Worm (Caenorhabditis elegans) whole organism, mixed stage, embryonic: Measurements from ENCODE around the gene srsx-31.

ENCODE experiments used
- M03D4.4 ChIP-seq: sonication (generic microtip); optimal IDR thresholded peaks from 2 replicates; lab custom pipeline; 2017; ENCODE audit warnings: mild to moderate bottlenecking, missing genetic modification characterization, missing compliant biosample characterization
- ceh-83 ChIP-seq: fragments of 200-800 bp; sonication (Bioruptor generic); optimal IDR thresholded peaks from 2 replicates; lab custom pipeline; 2018; ENCODE audit warnings: mild to moderate bottlenecking, missing genetic modification characterization, missing compliant biosample characterization
- ces-1 ChIP-seq: fragments of 150-350 bp; optimal IDR thresholded peaks from 2 replicates; lab custom pipeline; 2014; ENCODE audit warnings: missing biosample characterization, missing genetic modification reagents, missing genetic modification characterization
- elt-3 ChIP-seq: fragments of 150-350 bp; optimal IDR thresholded peaks from 2 replicates; lab custom pipeline; 2014; ENCODE audit warnings: missing biosample characterization, missing genetic modification characterization
- lsy-2 ChIP-seq: fragments of 150-350 bp; optimal IDR thresholded peaks from 2 replicates; lab custom pipeline; 2014; ENCODE audit warnings: missing biosample characterization, missing genetic modification characterization
- nhr-237 ChIP-seq: fragments of 150-350 bp; optimal IDR thresholded peaks from 2 replicates; lab custom pipeline; 2014; ENCODE audit warnings: missing biosample characterization, missing genetic modification characterization
- snpc-4 ChIP-seq: fragments of 150-350 bp; optimal IDR thresholded peaks from 2 replicates; lab custom pipeline; 2014; ENCODE audit warnings: missing biosample characterization, missing genetic modification characterization
- ztf-11 ChIP-seq: fragments of 150-350 bp; optimal IDR thresholded peaks from 2 replicates; lab custom pipeline; 2014; ENCODE audit warnings: missing biosample characterization, missing genetic modification characterization

DNA sequence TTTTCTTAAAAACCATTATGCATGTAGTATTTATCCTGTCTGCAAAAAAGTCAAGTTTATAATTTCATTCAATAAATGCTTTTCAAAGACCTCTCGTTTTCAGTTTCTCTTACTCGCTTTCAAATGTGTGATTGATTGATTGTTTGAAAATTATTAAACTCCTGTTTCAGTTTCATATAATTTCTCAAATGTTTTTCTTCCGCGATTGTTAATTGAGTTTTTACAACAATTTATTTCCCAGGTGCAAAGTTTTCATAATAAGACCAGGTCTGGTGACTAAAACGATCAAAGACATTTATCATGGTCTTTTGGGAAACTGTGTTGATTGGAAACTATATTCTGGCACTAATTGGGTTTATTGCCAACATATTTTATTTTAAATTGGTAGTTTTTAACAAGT is 39.5 kb upstream of the srsx-31 start, which contains the start of gene T03F7.6:
- TF ChIP-seq ces-1 (GFP tag; lab: Kevin White, UChicago): no peak
- TF ChIP-seq M03D4.4 (tag; lab: Kevin White, UChicago): no peak
- TF ChIP-seq ztf-11 (tag; lab: Kevin White, UChicago): no peak
- no peak for TF ChIP-seq elt-3 (tag; lab: Kevin White, UChicago)
- no peak for TF ChIP-seq ceh-83 (GFP tag; lab: Kevin White, UChicago)
- TF ChIP-seq snpc-4: no peak
- TF ChIP-seq nhr-237 (tag; lab: Kevin White, UChicago): no peak
- TF ChIP-seq lsy-2 (tag; lab: Kevin White, UChicago): no peak
